Fruit fly (Drosophila melanogaster) ovary, adult (tissue): ENCODE measurements around the gene y.

Experiments
- CG17801 ChIP-seq: fragments of 200-800 bp; optimal IDR thresholded peaks from 2 replicates; lab custom pipeline; 2019; ENCODE audit warnings: missing biosample characterization, mild to moderate bottlenecking, missing genetic modification characterization, moderate library complexity; ENCODE audit not compliant: partially characterized antibody

y gene

dm6 chrX:352767-353166, 3.5 kb upstream of the y start, which contains the start of gene CG43182:
Gene CG43182 (plus strand): TSS chrX:353067.
- TF ChIP-seq CG17801 (GFP tag; lab: Kevin White, UChicago), result no peak

dm6 chrX:353929-354515, 2.3 kb upstream of the y start:
- TF ChIP-seq CG17801 (GFP tag; lab: Kevin White, UChicago), result no peak

dm6 chrX:361418-361817, 5.1 kb downstream of the y start:
- peak; percentile 87 for TF ChIP-seq CG17801 (GFP tag; lab: Kevin White, UChicago)

dm6 chrX:362073-362674, 5.9 kb downstream of the y start:
- no peak for TF ChIP-seq CG17801 (GFP tag; lab: Kevin White, UChicago)

- no peak for TF ChIP-seq CG17801 (GFP tag; lab: Kevin White, UChicago)
These were observed 7.7 kb downstream of the y start for dm6 chrX:364006-364405.

dm6 chrX:366854-367253, 10.5 kb downstream of the y start:
- TF ChIP-seq CG17801 (GFP tag; lab: Kevin White, UChicago), result no peak

dm6 chrX:369645-370174, 13.4 kb downstream of the y start, which contains the start of gene ac:
Gene ac (plus strand): TSS chrX:370031.
- no peak for TF ChIP-seq CG17801 (GFP tag; lab: Kevin White, UChicago)

- no peak for TF ChIP-seq CG17801 (GFP tag; lab: Kevin White, UChicago)
These were observed 21.1 kb downstream of the y start for dm6 chrX:377388-377787.

dm6 chrX:378341-378740, 22.0 kb downstream of the y start:
- TF ChIP-seq CG17801 (GFP tag; lab: Kevin White, UChicago), result no peak

- TF ChIP-seq CG17801 (GFP tag; lab: Kevin White, UChicago), result no peak
These were observed 23.2 kb downstream of the y start for dm6 chrX:379527-379926.

dm6 chrX:385751-386492, 29.6 kb downstream of the y start:
- no peak for TF ChIP-seq CG17801 (GFP tag; lab: Kevin White, UChicago)

dm6 chrX:390457-390856, 34.1 kb downstream of the y start:
- no peak for TF ChIP-seq CG17801 (GFP tag; lab: Kevin White, UChicago)

- TF ChIP-seq CG17801 (GFP tag; lab: Kevin White, UChicago), result no peak
These were observed 35.9 kb downstream of the y start for dm6 chrX:392242-392641.

- TF ChIP-seq CG17801 (GFP tag; lab: Kevin White, UChicago), result no peak
These were observed 36.7 kb downstream of the y start for dm6 chrX:392979-393378.

- no peak for TF ChIP-seq CG17801 (GFP tag; lab: Kevin White, UChicago)
These were observed 39.4 kb downstream of the y start, which contains the start of gene sc for dm6 chrX:395746-396145. Gene sc (plus strand): TSS chrX:396060.
